Worm (Caenorhabditis elegans) whole organism, midembryonic: ENCODE data around the gene C49A9.6.

Experiments
- T22C8.4 ChIP-seq: fragments of 200-800 bp; sonication (Bioruptor generic); IDR thresholded peaks from 2 replicates; pipeline ENCODE4 v1.3.6; 2022; ENCODE audit warnings: missing genetic modification characterization, missing compliant biosample characterization
- flt-1 ChIP-seq: fragments of 200-800 bp; sonication (Bioruptor generic); IDR thresholded peaks from 2 replicates; pipeline ENCODE4 v1.3.6; 2022; ENCODE audit warnings: missing genetic modification characterization, missing compliant biosample characterization
- klf-2 ChIP-seq: fragments of 200-800 bp; sonication (Bioruptor generic); conservative IDR thresholded peaks from 2 replicates; pipeline ENCODE4 v1.3.6; 2022; ENCODE audit warnings: missing genetic modification reagents, missing genetic modification characterization, missing compliant biosample characterization
- med-1 ChIP-seq: sonication (generic microtip); optimal IDR thresholded peaks from 2 replicates; lab custom pipeline; 2017; ENCODE audit warnings: missing genetic modification characterization, mild to moderate bottlenecking, missing compliant biosample characterization, antibody characterized with exemption, missing genetic modification reagents; ENCODE audit not compliant: insufficient read depth
- ref-1 ChIP-seq: fragments of 200-800 bp; sonication (Bioruptor generic); conservative IDR thresholded peaks from 2 replicates; pipeline ENCODE4 v1.3.6; 2022; ENCODE audit warnings: missing genetic modification reagents, missing genetic modification characterization, missing compliant biosample characterization
- ztf-23 ChIP-seq: fragments of 200-800 bp; sonication (Bioruptor generic); IDR thresholded peaks from 2 replicates; pipeline ENCODE4 v1.3.6; 2022; ENCODE audit warnings: missing genetic modification reagents, missing genetic modification characterization, missing compliant biosample characterization
- ztf-29 ChIP-seq: fragments of 200-800 bp; sonication (Bioruptor generic); IDR thresholded peaks from 2 replicates; pipeline ENCODE4 v1.3.6; 2022; ENCODE audit warnings: missing genetic modification reagents, missing genetic modification characterization, missing compliant biosample characterization

ce11 chrIV:6237508-6238227 lies 26.9 kb downstream of the C49A9.6 start, which contains the start of the genes F58F9.6 and F58F9.8:
- TF ChIP-seq med-1 (GFP tag; lab: Kevin White, UChicago) (no peak), T22C8.4 (GFP tag; lab: Robert Waterston, UW) (no peak), ztf-23 (GFP tag; lab: Robert Waterston, UW) (no peak), klf-2 (no peak), flt-1 (GFP tag; lab: Robert Waterston, UW) (no peak), ref-1 (no peak), ztf-29 (GFP tag; lab: Robert Waterston, UW) (no peak)
